Fruit fly (Drosophila melanogaster): ENCODE results near the gene PVRAP.

Gene PVRAP

DNA sequence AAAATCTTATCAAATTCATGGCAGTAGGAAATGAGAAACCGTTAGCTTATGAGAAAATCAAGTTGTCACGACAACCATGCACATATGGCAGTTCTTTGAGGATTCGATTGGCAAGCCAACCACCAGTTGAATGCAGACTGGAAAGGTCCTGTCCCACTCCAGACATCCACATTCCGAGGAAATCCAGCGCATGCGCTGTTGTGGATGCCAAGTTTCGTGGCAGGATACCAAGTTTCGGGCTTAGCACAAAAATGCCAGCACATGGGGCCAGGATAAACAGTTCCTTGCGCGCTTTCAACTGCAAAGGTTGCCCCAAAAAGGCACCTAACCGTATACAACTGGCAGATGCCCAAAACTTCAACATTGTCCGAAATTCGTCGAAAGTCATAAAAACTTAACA is at the start of gene PVRAP:
Gene PVRAP, plus strand, starts transcription at position 273 of the 400 bp plus-strand sequence.
- TF ChIP-seq CG17801 (GFP tag; optimal IDR thresholded peaks at IDR 0.05; ENCODE audit: partially characterized antibody), result no peak

DNA sequence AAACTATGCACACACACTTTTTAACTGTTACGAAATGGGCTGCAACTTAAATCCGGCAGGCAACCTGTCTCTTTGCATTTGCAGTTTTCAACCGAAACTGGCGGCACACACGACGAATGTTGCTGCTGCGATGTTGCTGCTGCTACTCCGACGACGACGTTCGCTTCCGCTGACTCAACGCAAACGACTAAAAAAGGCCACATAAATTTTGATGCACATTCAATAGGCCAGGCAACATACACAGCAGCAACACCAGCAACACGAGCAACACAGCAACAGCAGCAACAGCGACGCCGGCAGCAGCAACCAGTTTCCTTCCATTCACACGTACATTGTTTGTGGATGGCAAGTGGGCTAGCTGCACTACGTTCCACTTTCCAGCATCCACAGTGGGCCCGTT is 46.5 kb upstream of the PVRAP start, which contains the start of gene Egfrap:
Gene Egfrap, minus strand, starts transcription at position 192 of the 400 bp plus-strand sequence.
- TF ChIP-seq CG17801 (GFP tag; optimal IDR thresholded peaks at IDR 0.05; ENCODE audit: partially characterized antibody), result no peak

DNA sequence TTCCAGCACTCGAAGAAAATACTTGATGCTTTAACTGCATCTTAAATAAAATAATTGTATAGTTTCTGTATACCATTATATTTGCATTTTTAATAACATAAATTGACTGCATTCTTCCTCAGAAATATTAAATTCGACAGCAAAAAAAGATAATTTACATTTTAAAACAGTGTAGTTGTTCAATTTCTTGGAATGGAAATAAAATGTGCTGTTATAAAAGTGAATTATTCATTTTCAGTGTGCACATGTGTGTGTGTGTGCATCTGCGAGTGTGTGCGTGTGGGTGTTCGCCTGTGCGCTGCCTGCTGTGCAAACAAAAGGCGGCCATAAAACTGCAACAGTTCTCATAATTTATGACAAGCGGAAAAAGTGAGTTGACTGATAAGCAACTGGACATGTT is 44.9 kb upstream of the PVRAP start:
- TF ChIP-seq CG17801 (GFP tag; optimal IDR thresholded peaks at IDR 0.05; ENCODE audit: partially characterized antibody), result no peak

DNA sequence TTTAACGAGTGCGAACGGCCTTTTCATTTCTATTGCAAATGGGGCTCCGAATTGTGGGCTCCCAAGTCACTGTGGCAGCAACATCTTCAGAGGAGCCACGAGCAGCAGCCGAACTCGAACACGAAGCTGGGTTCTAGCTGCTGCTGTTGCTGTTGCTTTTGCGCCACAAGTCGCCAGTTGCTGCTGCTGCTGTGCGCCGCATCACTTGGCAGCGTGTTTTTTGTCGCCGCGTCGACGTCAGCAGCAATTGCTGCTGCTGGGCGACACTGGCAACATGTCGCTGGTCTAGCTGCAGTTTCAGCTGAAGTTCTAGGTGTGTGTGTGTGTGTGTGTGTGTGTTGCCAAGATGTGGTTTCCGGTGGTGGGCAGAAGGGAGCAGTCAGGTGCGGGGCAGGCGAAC is 44.5 kb upstream of the PVRAP start:
- TF ChIP-seq CG17801 (GFP tag; optimal IDR thresholded peaks at IDR 0.05; ENCODE audit: partially characterized antibody), result no peak

DNA sequence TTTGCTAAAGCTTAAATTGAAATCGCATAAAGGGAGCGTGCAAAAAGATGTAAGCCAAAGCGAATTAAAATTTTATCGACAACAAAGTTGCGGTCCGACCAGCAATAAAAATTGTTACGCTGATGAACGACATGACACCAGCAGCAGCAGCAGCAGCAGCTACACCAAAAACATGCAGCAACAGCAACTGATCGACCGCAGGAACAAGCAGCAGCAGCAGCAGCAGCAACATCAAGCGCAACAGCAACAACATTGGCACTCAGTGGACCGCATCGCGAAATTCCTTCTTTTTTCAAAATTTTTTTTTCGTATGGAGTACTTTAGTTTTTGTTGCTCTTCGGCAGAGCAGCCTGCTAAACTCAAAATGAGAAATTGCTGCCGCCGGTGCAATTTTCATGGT is 42.1 kb upstream of the PVRAP start:
- no peak for TF ChIP-seq CG17801 (GFP tag; optimal IDR thresholded peaks at IDR 0.05; ENCODE audit: partially characterized antibody)

DNA sequence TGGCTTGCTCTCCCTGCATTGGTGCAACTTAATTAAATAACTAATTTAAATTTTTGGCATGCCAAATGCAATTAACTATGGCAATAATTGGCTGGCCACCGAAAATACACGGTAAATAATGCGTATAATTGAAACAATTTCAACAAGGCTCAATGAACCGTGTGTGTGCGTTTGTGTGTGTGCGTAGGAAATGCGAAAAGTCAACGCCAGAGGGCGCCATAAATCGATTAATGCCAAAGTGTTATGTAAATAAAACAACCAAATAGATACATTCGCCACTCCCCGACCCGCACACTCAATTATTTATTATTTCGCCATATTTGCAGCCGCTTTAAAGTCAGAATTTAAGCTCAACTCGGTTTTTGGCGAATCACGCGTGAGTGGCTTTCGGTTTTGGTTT is 39.8 kb upstream of the PVRAP start:
- TF ChIP-seq CG17801 (GFP tag; optimal IDR thresholded peaks at IDR 0.05; ENCODE audit: partially characterized antibody), result no peak

DNA sequence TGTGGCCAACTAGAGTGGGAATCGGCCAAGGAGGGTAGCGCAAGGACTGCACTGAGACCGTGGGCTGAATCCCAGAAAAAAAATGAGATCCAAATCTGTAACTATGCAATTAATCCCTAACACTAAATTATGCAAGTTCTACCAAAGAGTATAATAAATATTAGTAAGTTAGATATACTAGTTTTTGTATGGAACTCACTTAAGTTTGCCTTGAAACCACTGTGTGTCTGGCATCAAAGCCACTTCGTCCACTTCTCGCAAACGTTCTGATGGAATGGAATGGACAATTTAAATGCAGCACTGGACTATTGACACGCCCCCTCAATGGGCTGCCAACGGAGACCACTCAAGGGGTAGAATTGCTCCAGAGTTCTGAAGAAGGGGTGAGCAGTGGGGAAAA is 38.9 kb upstream of the PVRAP start:
- no peak for TF ChIP-seq CG17801 (GFP tag; optimal IDR thresholded peaks at IDR 0.05; ENCODE audit: partially characterized antibody)

DNA sequence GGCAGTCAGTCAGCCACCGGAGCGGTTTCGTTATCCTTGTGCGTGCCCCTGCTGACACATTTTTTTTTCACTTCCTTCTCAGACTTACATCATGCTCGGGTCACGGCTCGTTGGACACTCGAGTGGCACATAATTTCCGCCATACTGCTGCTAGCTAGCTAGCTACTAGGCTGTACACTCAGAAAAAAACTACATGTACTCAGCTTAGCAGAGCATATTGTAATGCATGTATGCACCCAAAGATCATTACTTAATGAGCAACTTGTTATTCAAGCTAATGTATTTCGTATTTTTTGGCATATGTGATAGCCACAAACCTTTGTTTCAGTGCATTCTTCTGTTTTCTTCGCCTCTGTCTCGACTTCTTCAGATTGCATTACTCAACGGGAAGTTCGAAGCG is 32.6 kb upstream of the PVRAP start:
- TF ChIP-seq CG17801 (GFP tag; optimal IDR thresholded peaks at IDR 0.05; ENCODE audit: partially characterized antibody), result no peak

DNA sequence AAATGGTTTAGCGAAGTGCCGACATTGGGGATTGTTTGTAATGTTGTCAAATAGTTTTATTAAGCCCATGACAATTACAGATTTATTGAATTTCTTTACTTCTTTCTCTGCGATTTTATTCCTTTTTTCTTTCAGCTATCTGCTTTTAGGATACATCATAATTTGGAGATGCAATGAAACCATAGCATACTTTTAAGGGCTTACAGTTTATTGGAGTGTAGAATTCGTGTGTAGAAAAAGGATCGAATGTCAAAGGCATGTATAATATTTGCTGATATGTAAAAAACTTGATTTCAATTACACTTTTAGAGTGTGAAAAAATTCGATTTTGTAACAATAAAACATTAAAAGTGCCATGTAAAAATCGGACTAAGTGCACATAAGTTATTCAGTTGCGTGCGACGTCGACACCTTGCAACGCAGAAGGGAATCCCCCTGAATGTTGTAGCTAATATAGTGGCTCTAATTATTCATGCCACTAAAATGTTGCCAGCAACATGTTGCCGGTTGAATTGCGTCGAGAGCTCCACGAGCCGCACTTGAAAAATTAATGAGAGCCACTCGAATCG is 30.1 kb upstream of the PVRAP start:
- TF ChIP-seq CG17801 (GFP tag; optimal IDR thresholded peaks at IDR 0.05; ENCODE audit: partially characterized antibody), result no peak

DNA sequence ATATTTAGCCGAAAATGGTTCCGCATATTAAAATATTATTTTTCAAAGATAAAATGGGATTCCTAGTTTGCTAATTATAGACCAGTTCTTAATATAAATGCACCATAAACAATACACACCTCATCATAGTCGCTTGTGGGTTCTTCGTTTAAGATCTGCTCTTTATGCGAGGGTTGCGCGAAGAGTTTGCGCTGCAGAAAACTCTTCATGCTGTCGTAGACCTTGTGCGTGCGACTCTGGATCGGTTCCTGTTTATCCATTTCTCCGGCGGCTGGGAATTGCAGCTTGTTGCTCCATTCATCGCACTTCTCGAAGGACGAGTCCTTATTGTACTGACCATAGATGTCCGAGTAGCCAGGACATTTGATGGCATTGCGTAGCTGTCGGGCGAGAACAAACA is 28.3 kb upstream of the PVRAP start:
- TF ChIP-seq CG17801 (GFP tag; optimal IDR thresholded peaks at IDR 0.05; ENCODE audit: partially characterized antibody), result no peak

DNA sequence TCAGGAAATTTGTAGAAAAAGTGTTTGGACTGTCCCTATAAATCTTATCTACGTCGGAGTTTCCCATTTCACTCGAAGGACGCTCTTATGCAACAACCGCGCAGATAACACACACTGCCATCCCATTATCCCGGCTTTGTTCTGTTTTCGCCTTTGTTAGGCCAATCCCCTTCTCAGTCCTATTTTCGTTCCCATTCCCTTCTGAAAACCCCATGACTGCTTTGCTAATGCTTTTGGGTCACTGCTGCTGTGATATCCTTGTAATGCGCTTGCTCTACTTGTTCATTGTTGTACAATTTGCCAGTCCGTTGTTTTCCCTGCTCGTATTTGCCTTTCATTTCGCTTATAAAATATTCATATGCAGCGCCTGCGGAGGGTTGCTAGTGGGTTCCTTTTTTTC is 27.9 kb upstream of the PVRAP start:
- no peak for TF ChIP-seq CG17801 (GFP tag; optimal IDR thresholded peaks at IDR 0.05; ENCODE audit: partially characterized antibody)

DNA sequence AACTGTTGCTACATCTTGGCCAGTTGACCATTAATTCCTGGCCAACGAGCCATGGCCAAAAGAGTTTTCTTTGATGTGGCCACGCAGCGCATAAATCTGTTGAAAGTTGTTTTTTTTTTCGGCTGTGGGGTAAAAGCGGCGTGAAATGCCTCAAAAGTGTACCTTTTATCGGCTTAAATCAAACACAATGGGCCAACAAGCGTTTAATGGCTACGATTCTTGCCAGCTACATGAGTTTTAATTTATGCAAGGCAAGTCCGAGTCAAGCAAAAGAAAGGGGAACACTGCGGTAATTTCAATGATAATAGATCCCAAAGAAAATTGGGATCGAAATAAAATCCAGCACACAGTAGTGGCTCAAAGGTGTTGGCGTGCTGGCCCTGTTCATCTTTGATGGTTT is 26.8 kb upstream of the PVRAP start:
- no peak for TF ChIP-seq CG17801 (GFP tag; optimal IDR thresholded peaks at IDR 0.05; ENCODE audit: partially characterized antibody)

DNA sequence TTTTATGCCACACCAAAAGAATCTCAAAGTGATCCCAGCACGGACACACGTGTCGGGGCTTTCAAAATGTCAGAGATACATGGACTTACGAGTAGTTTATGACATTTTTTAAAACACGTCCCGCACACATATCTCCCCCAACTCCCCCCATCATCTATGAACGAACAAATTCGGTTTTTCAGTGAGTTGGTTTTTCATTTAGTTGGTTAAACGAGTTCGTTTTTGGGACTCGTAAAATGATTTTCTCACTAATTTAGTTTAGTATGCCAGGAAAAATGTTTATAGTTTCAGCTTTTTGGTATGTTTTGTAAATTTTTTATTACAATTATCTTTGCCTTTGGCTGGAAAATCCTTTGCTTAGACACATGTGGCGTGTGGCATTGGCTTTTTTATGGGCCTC is 25.6 kb upstream of the PVRAP start:
- no peak for TF ChIP-seq CG17801 (GFP tag; optimal IDR thresholded peaks at IDR 0.05; ENCODE audit: partially characterized antibody)

DNA sequence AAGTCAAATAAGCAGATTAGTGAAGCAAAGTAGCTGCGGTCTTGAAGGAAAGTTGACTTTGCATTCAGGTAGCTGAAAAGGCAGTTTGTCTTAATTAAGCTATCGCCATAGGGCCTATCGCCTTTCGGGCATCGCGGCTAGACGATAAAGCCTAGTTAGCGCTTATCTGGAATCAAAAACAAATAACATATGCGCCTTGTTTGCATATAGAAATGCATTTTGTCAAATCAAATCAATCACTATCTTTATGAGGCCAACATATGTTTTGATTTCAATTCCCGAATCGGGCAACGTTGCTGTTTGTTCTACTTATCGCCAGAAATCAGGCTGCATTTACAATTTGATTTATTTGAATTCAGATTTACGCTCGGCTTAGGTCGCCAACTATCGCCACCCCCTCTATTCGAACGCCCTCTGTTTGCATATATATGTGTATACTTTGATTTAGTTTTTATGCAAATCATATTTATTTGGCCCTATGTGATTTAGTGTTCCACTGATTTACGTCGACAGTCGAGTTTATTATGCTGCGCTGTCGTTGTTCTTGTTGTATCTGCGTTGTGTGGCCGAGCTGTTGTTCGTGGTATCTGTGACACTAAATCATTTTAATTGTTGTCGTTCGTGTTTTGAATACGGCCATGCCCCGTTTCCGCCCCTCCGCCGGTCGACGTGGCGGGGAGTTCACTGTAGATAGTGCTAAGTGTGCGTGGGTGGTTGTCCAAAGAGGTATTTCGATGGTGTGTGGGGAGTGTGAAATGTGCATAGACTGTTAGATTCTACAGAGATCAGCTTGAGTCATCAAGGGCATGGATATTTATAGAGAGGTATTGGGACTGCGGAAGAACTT is 22.2 kb upstream of the PVRAP start:
- no peak for TF ChIP-seq CG17801 (GFP tag; optimal IDR thresholded peaks at IDR 0.05; ENCODE audit: partially characterized antibody)

DNA sequence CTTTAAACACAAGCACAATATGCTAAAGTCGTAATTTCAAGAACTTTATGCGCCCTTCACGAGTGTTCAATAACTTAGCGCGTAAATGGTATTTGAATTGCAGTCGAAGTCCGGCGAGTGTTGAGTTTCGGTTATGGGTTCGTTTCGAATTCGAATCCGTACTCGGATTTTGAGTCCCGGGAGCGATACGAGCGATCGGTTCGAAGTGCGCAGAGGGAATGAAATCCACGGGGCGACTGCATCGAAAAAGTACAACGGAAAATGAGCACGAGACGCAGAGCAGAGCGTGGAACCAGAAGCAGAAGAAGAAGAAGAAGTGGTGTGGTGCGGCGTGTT is 21.3 kb upstream of the PVRAP start, which contains the start of gene CG10479:
Gene CG10479, minus strand, starts transcription at position 223 of the 336 bp plus-strand sequence.
- TF ChIP-seq CG17801 (GFP tag; optimal IDR thresholded peaks at IDR 0.05; ENCODE audit: partially characterized antibody), result no peak

DNA sequence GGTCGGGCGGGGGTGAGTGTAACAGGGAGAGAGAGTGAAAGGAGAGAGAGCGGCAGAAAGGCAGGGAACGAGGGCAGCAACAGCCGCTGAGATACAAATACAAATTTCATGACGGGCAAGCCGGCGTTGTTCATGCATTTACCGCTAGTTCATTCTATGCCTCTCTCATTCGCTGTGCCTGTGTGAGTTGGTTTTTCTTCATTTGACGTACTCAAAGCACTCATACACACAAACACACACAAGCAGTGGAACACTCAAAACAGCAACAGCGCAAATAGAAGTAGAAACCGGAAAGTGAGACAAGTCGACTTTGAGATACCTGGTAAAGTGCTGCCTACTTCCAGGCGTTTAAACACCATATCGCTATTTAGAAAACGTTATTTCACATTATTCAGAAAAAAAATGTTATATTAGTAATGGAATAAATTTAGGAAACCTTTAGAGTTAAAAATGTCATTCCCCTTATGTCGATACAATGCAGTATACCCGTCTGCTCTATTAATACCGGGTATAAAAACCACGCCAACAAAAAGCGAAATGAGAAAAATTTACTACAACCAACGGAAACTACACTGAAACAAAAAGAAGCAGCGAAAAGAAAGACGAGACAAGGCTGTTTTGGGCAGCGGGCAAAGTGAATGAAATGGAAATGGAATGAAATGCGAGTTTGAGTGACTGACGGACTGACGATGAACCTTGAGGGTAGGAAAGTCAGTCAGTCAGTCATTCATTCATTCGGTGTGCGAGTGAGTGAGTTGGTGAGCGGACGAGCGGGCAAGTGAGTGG is 20.7 kb upstream of the PVRAP start:
- no peak for TF ChIP-seq CG17801 (GFP tag; optimal IDR thresholded peaks at IDR 0.05; ENCODE audit: partially characterized antibody)

Measured in ovary, adult (tissue).